Worm (Caenorhabditis elegans) whole organism, L3 larva: ENCODE results near the gene col-38.

Experiments
- R02D3.7 ChIP-seq: fragments of 150-350 bp; optimal IDR thresholded peaks from 2 replicates; lab custom pipeline; 2014; ENCODE audit warnings: missing biosample characterization, missing genetic modification characterization
- ceh-9 ChIP-seq: sonication (generic microtip); optimal IDR thresholded peaks from 2 replicates; lab custom pipeline; 2018; ENCODE audit warnings: missing biosample characterization, missing genetic modification characterization
- daf-12 ChIP-seq: fragments of 150-350 bp; optimal IDR thresholded peaks from 2 replicates; lab custom pipeline; 2014; ENCODE audit warnings: missing biosample characterization, missing genetic modification reagents, missing genetic modification characterization
- elt-1 ChIP-seq: fragments of 150-350 bp; optimal IDR thresholded peaks from 2 replicates; lab custom pipeline; 2014; ENCODE audit warnings: missing biosample characterization, missing genetic modification characterization
- jun-1 ChIP-seq: fragments of 150-350 bp; optimal IDR thresholded peaks from 2 replicates; lab custom pipeline; 2014; ENCODE audit warnings: missing biosample characterization, missing genetic modification reagents, missing genetic modification characterization
- nhr-11 ChIP-seq: fragments of 150-350 bp; optimal IDR thresholded peaks from 2 replicates; lab custom pipeline; 2014; ENCODE audit warnings: missing biosample characterization, missing genetic modification characterization
- nhr-237 ChIP-seq: fragments of 150-350 bp; optimal IDR thresholded peaks from 2 replicates; lab custom pipeline; 2014; ENCODE audit warnings: missing biosample characterization, missing genetic modification characterization
- nhr-25 ChIP-seq: sonication (generic microtip); optimal IDR thresholded peaks from 2 replicates; lab custom pipeline; 2017; ENCODE audit warnings: missing biosample characterization, missing genetic modification characterization
- pqm-1 ChIP-seq: fragments of 150-350 bp; optimal IDR thresholded peaks from 2 replicates; lab custom pipeline; 2017; ENCODE audit warnings: missing biosample characterization, missing genetic modification characterization, inconsistent platforms
- sea-2 ChIP-seq: fragments of 150-350 bp; sonication (generic microtip); optimal IDR thresholded peaks from 4 replicates; lab custom pipeline; 2014; ENCODE audit warnings: missing biosample characterization, missing genetic modification reagents, missing genetic modification characterization
- snpc-4 ChIP-seq: fragments of 150-350 bp; optimal IDR thresholded peaks from 2 replicates; lab custom pipeline; 2014; ENCODE audit warnings: missing biosample characterization, missing genetic modification characterization
- tbx-2 ChIP-seq: sonication (generic microtip); optimal IDR thresholded peaks from 2 replicates; lab custom pipeline; 2016; ENCODE audit warnings: mild to moderate bottlenecking, missing genetic modification characterization, missing compliant biosample characterization
- zag-1 ChIP-seq: fragments of 150-350 bp; optimal IDR thresholded peaks from 2 replicates; lab custom pipeline; 2014; ENCODE audit warnings: missing biosample characterization, missing genetic modification characterization

ce11 chrII:8590684-8591083 lies 21.8 kb upstream of the col-38 start, which contains the start of gene aptf-4:
- TF ChIP-seq R02D3.7 (tag; lab: Kevin White, UChicago) (no peak), elt-1 (tag; lab: Kevin White, UChicago) (no peak), pqm-1 (tag; lab: Kevin White, UChicago) (no peak), tbx-2 (tag; lab: Kevin White, UChicago) (no peak), ceh-9 (tag; lab: Kevin White, UChicago) (no peak), nhr-11 (no peak), nhr-237 (tag; lab: Kevin White, UChicago) (no peak), daf-12 (no peak), nhr-25 (tag; lab: Kevin White, UChicago) (no peak), sea-2 (GFP tag; lab: Kevin White, UChicago) (no peak), jun-1 (tag; lab: Kevin White, UChicago) (no peak), zag-1 (tag; lab: Kevin White, UChicago) (no peak), snpc-4 (tag; lab: Kevin White, UChicago) (no peak)
